Fruit fly (Drosophila melanogaster) whole organism, pupa: Measurements from ENCODE around the gene CG14322.

Source experiments
- CG10348 ChIP-seq: fragments of 200-800 bp; sonication (Bioruptor generic); IDR thresholded peaks from 2 replicates; pipeline ENCODE4 v1.3.6; 2022; ENCODE audit warnings: missing biosample characterization, missing genetic modification characterization
- CG12605 ChIP-seq: fragments of 200-800 bp; sonication (Bioruptor generic); IDR thresholded peaks from 2 replicates; pipeline ENCODE4 v1.3.6; 2022; ENCODE audit warnings: missing biosample characterization, missing genetic modification characterization
- CG13204 ChIP-seq: fragments of 200-800 bp; sonication (Bioruptor generic); optimal IDR thresholded peaks from 2 replicates; lab custom pipeline; 2018; ENCODE audit warnings: missing biosample characterization, mild to moderate bottlenecking, missing genetic modification characterization, moderate library complexity
- CG14655 ChIP-seq: fragments of 200-800 bp; sonication (Bioruptor generic); optimal IDR thresholded peaks from 3 replicates; lab custom pipeline; 2017; ENCODE audit warnings: mild to moderate bottlenecking, missing biosample characterization, missing genetic modification reagents, missing genetic modification characterization
- CG15710 ChIP-seq: fragments of 200-800 bp; sonication (Bioruptor generic); optimal IDR thresholded peaks from 2 replicates; lab custom pipeline; 2018; ENCODE audit warnings: missing biosample characterization, mild to moderate bottlenecking, missing genetic modification characterization, moderate library complexity
- CG17806 ChIP-seq: fragments of 200-800 bp; sonication (Bioruptor generic); optimal IDR thresholded peaks from 2 replicates; lab custom pipeline; 2018; ENCODE audit warnings: missing biosample characterization, mild to moderate bottlenecking, missing genetic modification characterization, moderate library complexity
- CG32121 ChIP-seq: fragments of 200-800 bp; sonication (Bioruptor generic); IDR thresholded peaks from 2 replicates; pipeline ENCODE4 v1.3.6; 2022; ENCODE audit warnings: missing biosample characterization, missing genetic modification characterization
- CG34367 ChIP-seq: fragments of 200-800 bp; sonication (Bioruptor generic); optimal IDR thresholded peaks from 2 replicates; lab custom pipeline; 2018; ENCODE audit warnings: missing biosample characterization, mild to moderate bottlenecking, missing genetic modification characterization
- CG4496 ChIP-seq: fragments of 200-800 bp; sonication (Bioruptor generic); IDR thresholded peaks from 3 replicates; pipeline ENCODE4 v1.3.6; 2022; ENCODE audit warnings: missing biosample characterization, missing genetic modification characterization
- CG8159 ChIP-seq: fragments of 200-800 bp; sonication (Bioruptor generic); optimal IDR thresholded peaks from 3 replicates; lab custom pipeline; 2018; ENCODE audit warnings: missing biosample characterization, mild to moderate bottlenecking, missing genetic modification characterization, moderate library complexity
- CG8301 ChIP-seq: fragments of 200-800 bp; sonication (Bioruptor generic); optimal IDR thresholded peaks from 2 replicates; lab custom pipeline; 2018; ENCODE audit warnings: missing biosample characterization, mild to moderate bottlenecking, missing genetic modification characterization
- CG9948 ChIP-seq: fragments of 200-800 bp; sonication (Bioruptor generic); optimal IDR thresholded peaks from 2 replicates; lab custom pipeline; 2018; ENCODE audit warnings: missing biosample characterization, mild to moderate bottlenecking, missing genetic modification characterization, moderate library complexity
- D1 ChIP-seq: fragments of 200-800 bp; sonication (Bioruptor generic); optimal IDR thresholded peaks from 2 replicates; lab custom pipeline; 2018; ENCODE audit warnings: missing biosample characterization, mild to moderate bottlenecking, missing genetic modification characterization, moderate library complexity
- EcR ChIP-seq: fragments of 200-800 bp; sonication (Bioruptor generic); optimal IDR thresholded peaks from 3 replicates; lab custom pipeline; 2019; ENCODE audit warnings: missing biosample characterization, missing genetic modification characterization, mild to moderate bottlenecking, moderate library complexity, missing genetic modification reagents
- Ets98B ChIP-seq: fragments of 200-800 bp; sonication (Bioruptor generic); IDR thresholded peaks from 2 replicates; pipeline ENCODE4 v1.3.6; 2022; ENCODE audit warnings: missing biosample characterization, missing genetic modification characterization
- Pif1A ChIP-seq: fragments of 200-800 bp; sonication (Bioruptor generic); optimal IDR thresholded peaks from 3 replicates; lab custom pipeline; 2016; ENCODE audit warnings: missing biosample characterization, missing genetic modification characterization
- Pif1B ChIP-seq: fragments of 200-800 bp; sonication (Bioruptor generic); optimal IDR thresholded peaks from 3 replicates; lab custom pipeline; 2016; ENCODE audit warnings: missing biosample characterization, missing genetic modification characterization
- Snoo ChIP-seq: fragments of 200-800 bp; sonication (Bioruptor generic); optimal IDR thresholded peaks from 3 replicates; lab custom pipeline; 2017; ENCODE audit warnings: missing biosample characterization, mild to moderate bottlenecking, missing genetic modification characterization, inconsistent platforms
- fd96Ca ChIP-seq: fragments of 200-800 bp; sonication (Bioruptor generic); IDR thresholded peaks from 3 replicates; pipeline ENCODE4 v1.3.6; 2022; ENCODE audit warnings: missing biosample characterization, missing genetic modification characterization
- gl ChIP-seq: fragments of 200-800 bp; sonication (Bioruptor generic); optimal IDR thresholded peaks from 2 replicates; lab custom pipeline; 2018; ENCODE audit warnings: missing biosample characterization, mild to moderate bottlenecking, missing genetic modification characterization
- rn ChIP-seq: fragments of 200-800 bp; sonication (Bioruptor generic); IDR thresholded peaks from 2 replicates; pipeline ENCODE4 v1.3.6; 2022; ENCODE audit warnings: missing biosample characterization, missing genetic modification characterization

CG14322 gene

dm6 chr3R:17710900-17711645 lies 63.6 kb downstream of the CG14322 start:
- TF ChIP-seq CG4496 (GFP tag; lab: Robert Waterston, UW) (peak; percentile 54; the same call in 1 of the 3 replicates), EcR (GFP tag; lab: Kevin White, UChicago) (peak; percentile 70), CG13204 (peak; percentile 85), CG8159 (tag; lab: Kevin White, UChicago) (peak; percentile 20), CG8301 (tag; lab: Kevin White, UChicago) (no peak), Pif1B (peak; percentile 18), CG14655 (GFP tag; lab: Kevin White, UChicago) (peak; percentile 15), CG32121 (GFP tag; lab: Robert Waterston, UW) (no peak)

DNA sequence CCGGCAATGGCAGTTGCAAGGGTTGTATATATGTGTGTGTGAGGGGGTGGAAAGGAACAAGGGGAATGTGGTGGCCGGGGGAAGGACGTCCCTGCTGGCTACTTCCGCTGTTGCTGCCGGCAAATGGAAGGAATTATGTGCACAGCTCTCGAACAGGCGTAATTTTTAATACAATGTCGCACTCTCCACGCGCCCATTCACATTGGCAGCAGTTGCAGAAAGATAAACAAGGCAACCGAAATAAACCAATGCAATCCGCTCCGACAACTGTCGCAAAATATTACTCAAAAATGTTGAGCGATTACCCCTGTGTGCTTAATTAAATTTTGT lies 64.1 kb downstream of the CG14322 start:
- TF ChIP-seq gl (tag; lab: Kevin White, UChicago) (no peak), fd96Ca (GFP tag; lab: Robert Waterston, UW) (no peak)

- TF ChIP-seq CG12605 (GFP tag; lab: Robert Waterston, UW), result peak; percentile 21; the same call in 1 of the 2 replicates
- peak; percentile 80 for TF ChIP-seq CG13204
- TF ChIP-seq EcR (GFP tag; lab: Kevin White, UChicago), result peak; percentile 79
- 0 out of 3 replicates have a peak, but pooled peaks have one; percentile 12 for TF ChIP-seq CG4496 (GFP tag; lab: Robert Waterston, UW)
- no peak for TF ChIP-seq fd96Ca (GFP tag; lab: Robert Waterston, UW)
- no peak for TF ChIP-seq CG10348 (GFP tag; lab: Robert Waterston, UW)
Measured at dm6 chr3R:17712623-17713521, 65.4 kb downstream of the CG14322 start.

- TF ChIP-seq CG17806 (tag; lab: Kevin White, UChicago), result no peak
Measured at dm6 chr3R:17714370-17714769, 66.9 kb downstream of the CG14322 start.

dm6 chr3R:17714773-17715344 lies 67.4 kb downstream of the CG14322 start:
- TF ChIP-seq CG12605 (GFP tag; lab: Robert Waterston, UW), result no peak
- TF ChIP-seq Snoo (tag; lab: Kevin White, UChicago), result no peak
- no peak for TF ChIP-seq CG9948 (tag; lab: Kevin White, UChicago)
- TF ChIP-seq fd96Ca (GFP tag; lab: Robert Waterston, UW), result no peak
- no peak for TF ChIP-seq CG8159 (tag; lab: Kevin White, UChicago)
- TF ChIP-seq CG14655 (GFP tag; lab: Kevin White, UChicago), result no peak
- TF ChIP-seq Pif1A (GFP tag; lab: Kevin White, UChicago), result no peak
- no peak; the same call in 1 of the 2 replicates for TF ChIP-seq Ets98B (GFP tag; lab: Robert Waterston, UW)
- TF ChIP-seq CG15710 (tag; lab: Kevin White, UChicago), result no peak
- TF ChIP-seq CG17806 (tag; lab: Kevin White, UChicago), result no peak
- TF ChIP-seq CG34367 (tag; lab: Kevin White, UChicago), result no peak
- no peak for TF ChIP-seq rn (GFP tag; lab: Robert Waterston, UW)
- TF ChIP-seq D1 (tag; lab: Kevin White, UChicago), result no peak
- TF ChIP-seq CG32121 (GFP tag; lab: Robert Waterston, UW), result no peak
- TF ChIP-seq CG13204, result peak; percentile 73
- TF ChIP-seq gl (tag; lab: Kevin White, UChicago), result no peak
- TF ChIP-seq CG8301 (tag; lab: Kevin White, UChicago), result no peak
- TF ChIP-seq EcR (GFP tag; lab: Kevin White, UChicago), result peak; percentile 97
- 0 out of 3 replicates have a peak, but pooled peaks have one; percentile 17 for TF ChIP-seq CG4496 (GFP tag; lab: Robert Waterston, UW)

DNA sequence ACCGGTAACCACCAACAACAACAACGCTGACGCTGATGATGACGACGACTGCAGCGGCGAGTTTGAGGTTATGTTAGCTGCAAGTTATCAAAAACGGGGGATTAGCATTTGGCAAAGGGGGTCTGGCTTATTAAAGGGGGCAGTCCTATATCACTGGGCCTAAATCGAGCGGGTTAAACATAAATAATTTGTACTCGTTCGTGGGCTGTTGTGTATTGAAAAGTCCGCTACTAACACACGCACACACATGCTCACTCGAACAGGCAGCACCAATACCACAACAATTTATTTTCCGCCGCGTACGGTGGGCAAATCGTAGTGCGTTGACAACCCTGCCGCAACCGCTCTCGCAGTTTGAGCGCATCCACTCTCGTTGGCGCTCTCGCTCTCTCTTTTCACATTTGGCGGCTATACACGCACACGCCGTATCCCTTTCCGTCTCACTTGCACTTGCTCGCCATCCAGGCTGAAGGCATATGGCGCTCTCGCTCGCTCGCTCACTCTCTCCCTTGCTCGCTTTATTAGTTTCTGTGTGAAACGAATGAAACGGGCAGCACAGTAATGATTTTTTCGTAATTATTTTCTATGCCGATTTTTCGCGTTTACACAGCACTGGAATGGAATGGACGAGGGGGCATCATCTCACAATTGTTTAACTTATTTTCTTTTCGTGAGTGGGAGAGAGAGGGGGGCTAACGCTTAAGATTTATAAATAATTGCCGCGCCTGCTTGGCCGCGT lies 69.5 kb downstream of the CG14322 start:
- peak; percentile 24 for TF ChIP-seq Snoo (tag; lab: Kevin White, UChicago)
- peak; percentile 3 for TF ChIP-seq CG8301 (tag; lab: Kevin White, UChicago)
- peak; percentile 17 for TF ChIP-seq CG15710 (tag; lab: Kevin White, UChicago)
- no peak for TF ChIP-seq CG4496 (GFP tag; lab: Robert Waterston, UW)
- peak; percentile 73 for TF ChIP-seq EcR (GFP tag; lab: Kevin White, UChicago)
- peak; percentile 33 for TF ChIP-seq Pif1A (GFP tag; lab: Kevin White, UChicago)
- TF ChIP-seq CG8159 (tag; lab: Kevin White, UChicago), result peak; percentile 31
- TF ChIP-seq Pif1B, result peak; percentile 48
- peak; percentile 72 for TF ChIP-seq CG13204
- no peak for TF ChIP-seq gl (tag; lab: Kevin White, UChicago)
